Worm (Caenorhabditis elegans) whole organism, mixed stage, embryonic: ENCODE results near the gene F18C5.5.

ENCODE experiments used
- M03D4.4 ChIP-seq: sonication (generic microtip); optimal IDR thresholded peaks from 2 replicates; lab custom pipeline; 2017; ENCODE audit warnings: mild to moderate bottlenecking, missing genetic modification characterization, missing compliant biosample characterization
- bed-3 ChIP-seq: fragments of 200-800 bp; sonication (Bioruptor generic); optimal IDR thresholded peaks from 3 replicates; lab custom pipeline; 2018; ENCODE audit warnings: mild to moderate bottlenecking, missing genetic modification characterization, moderate library complexity, missing compliant biosample characterization
- blmp-1 ChIP-seq: fragments of 150-350 bp; optimal IDR thresholded peaks from 2 replicates; lab custom pipeline; 2014; ENCODE audit warnings: missing biosample characterization, missing genetic modification characterization
- ceh-39 ChIP-seq: fragments of 150-350 bp; optimal IDR thresholded peaks from 2 replicates; lab custom pipeline; 2014; ENCODE audit warnings: missing biosample characterization, missing genetic modification characterization
- ceh-43 ChIP-seq: fragments of 200-800 bp; sonication (Bioruptor generic); optimal IDR thresholded peaks from 2 replicates; lab custom pipeline; 2018; ENCODE audit warnings: mild to moderate bottlenecking, missing genetic modification characterization, moderate library complexity, missing compliant biosample characterization
- ceh-83 ChIP-seq: fragments of 200-800 bp; sonication (Bioruptor generic); optimal IDR thresholded peaks from 2 replicates; lab custom pipeline; 2018; ENCODE audit warnings: mild to moderate bottlenecking, missing genetic modification characterization, missing compliant biosample characterization
- ces-1 ChIP-seq: fragments of 150-350 bp; optimal IDR thresholded peaks from 2 replicates; lab custom pipeline; 2014; ENCODE audit warnings: missing biosample characterization, missing genetic modification reagents, missing genetic modification characterization
- cnd-1 ChIP-seq: fragments of 200-800 bp; sonication (Bioruptor generic); optimal IDR thresholded peaks from 2 replicates; lab custom pipeline; 2018; ENCODE audit warnings: mild to moderate bottlenecking, missing genetic modification characterization, missing compliant biosample characterization
- drap-1 ChIP-seq: fragments of 200-800 bp; sonication (Bioruptor generic); optimal IDR thresholded peaks from 3 replicates; lab custom pipeline; 2018; ENCODE audit warnings: mild to moderate bottlenecking, missing genetic modification characterization, missing compliant biosample characterization
- elt-1 ChIP-seq: sonication (generic microtip); optimal IDR thresholded peaks from 2 replicates; lab custom pipeline; 2017; ENCODE audit warnings: missing genetic modification characterization, mild to moderate bottlenecking, missing compliant biosample characterization, antibody characterized with exemption, moderate library complexity, borderline replicate concordance; ENCODE audit not compliant: insufficient read depth
- elt-3 ChIP-seq: fragments of 150-350 bp; optimal IDR thresholded peaks from 2 replicates; lab custom pipeline; 2014; ENCODE audit warnings: missing biosample characterization, missing genetic modification characterization
- flh-1 ChIP-seq: fragments of 200-800 bp; sonication (Bioruptor generic); optimal IDR thresholded peaks from 2 replicates; lab custom pipeline; 2018; ENCODE audit warnings: mild to moderate bottlenecking, missing genetic modification characterization, moderate library complexity, missing compliant biosample characterization
- ham-2 ChIP-seq: fragments of 200-800 bp; sonication (Bioruptor generic); optimal IDR thresholded peaks from 2 replicates; lab custom pipeline; 2018; ENCODE audit warnings: mild to moderate bottlenecking, missing genetic modification characterization, missing compliant biosample characterization
- hlh-1 ChIP-seq: fragments of 150-350 bp; optimal IDR thresholded peaks from 2 replicates; lab custom pipeline; 2014; ENCODE audit warnings: missing biosample characterization, missing genetic modification reagents, missing genetic modification characterization
- lin-13 ChIP-seq: fragments of 150-350 bp; optimal IDR thresholded peaks from 2 replicates; lab custom pipeline; 2014; ENCODE audit warnings: missing biosample characterization, missing genetic modification characterization
- lin-32 ChIP-seq: fragments of 200-800 bp; sonication (Bioruptor generic); optimal IDR thresholded peaks from 2 replicates; lab custom pipeline; 2018; ENCODE audit warnings: mild to moderate bottlenecking, missing genetic modification characterization, missing compliant biosample characterization
- lsy-2 ChIP-seq: fragments of 150-350 bp; optimal IDR thresholded peaks from 2 replicates; lab custom pipeline; 2014; ENCODE audit warnings: missing biosample characterization, missing genetic modification characterization
- mab-5 ChIP-seq: fragments of 150-350 bp; optimal IDR thresholded peaks from 2 replicates; lab custom pipeline; 2014; ENCODE audit warnings: missing biosample characterization, missing genetic modification characterization
- mep-1 ChIP-seq: fragments of 150-350 bp; optimal IDR thresholded peaks from 2 replicates; lab custom pipeline; 2017; ENCODE audit warnings: missing biosample characterization, missing genetic modification reagents, missing genetic modification characterization, inconsistent platforms
- mls-2 ChIP-seq: sonication (generic microtip); optimal IDR thresholded peaks from 2 replicates; lab custom pipeline; 2016; ENCODE audit warnings: mild to moderate bottlenecking, missing genetic modification characterization, moderate library complexity, missing compliant biosample characterization
- nhr-12 ChIP-seq: fragments of 150-350 bp; optimal IDR thresholded peaks from 2 replicates; lab custom pipeline; 2014; ENCODE audit warnings: missing biosample characterization, missing genetic modification characterization
- nhr-2 ChIP-seq: fragments of 150-350 bp; optimal IDR thresholded peaks from 2 replicates; lab custom pipeline; 2014; ENCODE audit warnings: missing biosample characterization, missing genetic modification characterization
- nhr-237 ChIP-seq: fragments of 150-350 bp; optimal IDR thresholded peaks from 2 replicates; lab custom pipeline; 2014; ENCODE audit warnings: missing biosample characterization, missing genetic modification characterization
- nhr-28 ChIP-seq: fragments of 150-350 bp; optimal IDR thresholded peaks from 2 replicates; lab custom pipeline; 2014; ENCODE audit warnings: missing biosample characterization, missing genetic modification characterization
- nhr-76 ChIP-seq: sonication (generic microtip); optimal IDR thresholded peaks from 2 replicates; lab custom pipeline; 2017; ENCODE audit warnings: missing biosample characterization, missing genetic modification characterization
- pha-4 ChIP-seq: fragments of 150-350 bp; optimal IDR thresholded peaks from 2 replicates; lab custom pipeline; 2018; ENCODE audit warnings: missing biosample characterization, missing genetic modification reagents, missing genetic modification characterization
- sem-2 ChIP-seq: fragments of 200-800 bp; sonication (Bioruptor generic); optimal IDR thresholded peaks from 2 replicates; lab custom pipeline; 2018; ENCODE audit warnings: mild to moderate bottlenecking, missing genetic modification characterization, missing compliant biosample characterization
- snpc-4 ChIP-seq: fragments of 150-350 bp; optimal IDR thresholded peaks from 2 replicates; lab custom pipeline; 2014; ENCODE audit warnings: missing biosample characterization, missing genetic modification characterization
- sptf-1 ChIP-seq: sonication (generic microtip); optimal IDR thresholded peaks from 2 replicates; lab custom pipeline; 2017; ENCODE audit warnings: mild to moderate bottlenecking, missing genetic modification characterization, moderate library complexity, missing compliant biosample characterization
- tbx-8 ChIP-seq: fragments of 200-800 bp; sonication (Bioruptor generic); optimal IDR thresholded peaks from 2 replicates; lab custom pipeline; 2018; ENCODE audit warnings: mild to moderate bottlenecking, missing genetic modification characterization, moderate library complexity, missing compliant biosample characterization
- unc-120 ChIP-seq: sonication (generic microtip); optimal IDR thresholded peaks from 2 replicates; lab custom pipeline; 2017; ENCODE audit warnings: missing genetic modification characterization, missing compliant biosample characterization; ENCODE audit not compliant: poor library complexity, severe bottlenecking
- unc-39 ChIP-seq: fragments of 150-350 bp; optimal IDR thresholded peaks from 2 replicates; lab custom pipeline; 2014; ENCODE audit warnings: missing biosample characterization, missing genetic modification characterization
- unc-62 ChIP-seq: fragments of 150-350 bp; optimal IDR thresholded peaks from 2 replicates; lab custom pipeline; 2014; ENCODE audit warnings: missing biosample characterization, missing genetic modification reagents, missing genetic modification characterization
- zip-8 ChIP-seq: fragments of 150-350 bp; optimal IDR thresholded peaks from 2 replicates; lab custom pipeline; 2014; ENCODE audit warnings: missing biosample characterization, missing genetic modification characterization
- ztf-11 ChIP-seq: fragments of 150-350 bp; optimal IDR thresholded peaks from 2 replicates; lab custom pipeline; 2014; ENCODE audit warnings: missing biosample characterization, missing genetic modification characterization

Gene F18C5.5

ce11 chrII:6592251-6592650 is 25.7 kb upstream of the F18C5.5 start, which contains the start of gene C56C10.9:
C56C10.9 (minus strand) TSS chrII:6592351.
- TF ChIP-seq zip-8 (tag; lab: Kevin White, UChicago) (no peak), drap-1 (no peak), ceh-83 (no peak), ceh-43 (GFP tag; lab: Kevin White, UChicago) (no peak), blmp-1 (tag; lab: Kevin White, UChicago) (no peak), sem-2 (no peak), lin-32 (GFP tag; lab: Kevin White, UChicago) (no peak), snpc-4 (tag; lab: Kevin White, UChicago) (no peak), elt-3 (tag; lab: Kevin White, UChicago) (no peak), ztf-11 (tag; lab: Kevin White, UChicago) (no peak), ham-2 (GFP tag; lab: Kevin White, UChicago) (no peak), flh-1 (GFP tag; lab: Kevin White, UChicago) (no peak), mls-2 (no peak), nhr-12 (no peak), sptf-1 (no peak), tbx-8 (no peak)

- TF ChIP-seq unc-120 (tag; lab: Kevin White, UChicago), result no peak
- TF ChIP-seq sptf-1, result no peak
- no peak for TF ChIP-seq tbx-8
- TF ChIP-seq blmp-1 (tag; lab: Kevin White, UChicago), result no peak
- TF ChIP-seq nhr-2 (tag; lab: Kevin White, UChicago), result no peak
- no peak for TF ChIP-seq pha-4
- TF ChIP-seq ceh-39 (tag; lab: Kevin White, UChicago), result no peak
- TF ChIP-seq ceh-43 (GFP tag; lab: Kevin White, UChicago), result no peak
- no peak for TF ChIP-seq nhr-28 (tag; lab: Kevin White, UChicago)
- TF ChIP-seq ces-1 (GFP tag; lab: Kevin White, UChicago), result no peak
- TF ChIP-seq M03D4.4 (tag; lab: Kevin White, UChicago), result no peak
- no peak for TF ChIP-seq lin-32 (GFP tag; lab: Kevin White, UChicago)
- no peak for TF ChIP-seq mls-2
- no peak for TF ChIP-seq unc-62
- TF ChIP-seq ham-2 (GFP tag; lab: Kevin White, UChicago), result no peak
- no peak for TF ChIP-seq nhr-12
- TF ChIP-seq nhr-76 (tag; lab: Kevin White, UChicago), result no peak
- no peak for TF ChIP-seq lin-13 (tag; lab: Kevin White, UChicago)
- TF ChIP-seq bed-3 (GFP tag; lab: Kevin White, UChicago), result no peak
- no peak for TF ChIP-seq ztf-11 (tag; lab: Kevin White, UChicago)
Measured at ce11 chrII:6591000-6591399, 24.5 kb upstream of the F18C5.5 start.

- TF ChIP-seq sptf-1 (no peak), lin-13 (tag; lab: Kevin White, UChicago) (no peak)
- TF ChIP-seq, all 35 proteins: peak for 0
Measured at ce11 chrII:6589408-6589807, 22.9 kb upstream of the F18C5.5 start, which contains the start of gene vps-32.1. vps-32.1 (plus strand) TSS chrII:6589708.

ce11 chrII:6588605-6589292 is 22.2 kb upstream of the F18C5.5 start, which contains the start of gene icd-1:
icd-1 (minus strand) TSS chrII:6588655.
- peak; percentile 89 for TF ChIP-seq ham-2 (GFP tag; lab: Kevin White, UChicago)
- TF ChIP-seq hlh-1 (tag; lab: Kevin White, UChicago), result peak; percentile 56
- peak; percentile 93 for TF ChIP-seq mep-1
- peak; percentile 88 for TF ChIP-seq lin-13 (tag; lab: Kevin White, UChicago)
- TF ChIP-seq lin-32 (GFP tag; lab: Kevin White, UChicago), result no peak
- no peak for TF ChIP-seq blmp-1 (tag; lab: Kevin White, UChicago)
- TF ChIP-seq mls-2, result peak; percentile 63
- TF ChIP-seq tbx-8, result no peak
- peak; percentile 34 for TF ChIP-seq mab-5 (tag; lab: Kevin White, UChicago)
- TF ChIP-seq ceh-83, result peak; percentile 58
- peak; percentile 71 for TF ChIP-seq sptf-1
- TF ChIP-seq nhr-76 (tag; lab: Kevin White, UChicago), result no peak
- TF ChIP-seq snpc-4 (tag; lab: Kevin White, UChicago), result no peak
- TF ChIP-seq zip-8 (tag; lab: Kevin White, UChicago), result no peak
- peak; percentile 71 for TF ChIP-seq ceh-39 (tag; lab: Kevin White, UChicago)
- TF ChIP-seq nhr-28 (tag; lab: Kevin White, UChicago), result no peak
- peak; percentile 71 for TF ChIP-seq pha-4
- no peak for TF ChIP-seq unc-39 (tag; lab: Kevin White, UChicago)
- no peak for TF ChIP-seq elt-1 (tag; lab: Kevin White, UChicago)
- TF ChIP-seq cnd-1 (tag; lab: Kevin White, UChicago), result peak; percentile 31
- TF ChIP-seq unc-62, result peak; percentile 96
- TF ChIP-seq ces-1 (GFP tag; lab: Kevin White, UChicago), result peak; percentile 94
- peak; percentile 63 for TF ChIP-seq M03D4.4 (tag; lab: Kevin White, UChicago)
- no peak for TF ChIP-seq flh-1 (GFP tag; lab: Kevin White, UChicago)
- TF ChIP-seq bed-3 (GFP tag; lab: Kevin White, UChicago), result no peak
- no peak for TF ChIP-seq ceh-43 (GFP tag; lab: Kevin White, UChicago)
- no peak for TF ChIP-seq nhr-12
- peak; percentile 84 for TF ChIP-seq lsy-2 (tag; lab: Kevin White, UChicago)
- TF ChIP-seq nhr-237 (tag; lab: Kevin White, UChicago), result peak; percentile 93
- TF ChIP-seq elt-3 (tag; lab: Kevin White, UChicago), result peak; percentile 91
- TF ChIP-seq sem-2, result no peak
- peak; percentile 15 for TF ChIP-seq nhr-2 (tag; lab: Kevin White, UChicago)
- TF ChIP-seq ztf-11 (tag; lab: Kevin White, UChicago), result peak; percentile 67
- peak; percentile 99 for TF ChIP-seq unc-120 (tag; lab: Kevin White, UChicago)
- TF ChIP-seq drap-1, result no peak
